Worm (Caenorhabditis elegans): Measurements from ENCODE around the gene mdt-8.

- TF ChIP-seq lin-13 (GFP tag; optimal IDR thresholded peaks at IDR 0.05), result no peak
- TF ChIP-seq egl-27 (tag; optimal IDR thresholded peaks at IDR 0.05), result no peak
- TF ChIP-seq ztf-11 (tag; optimal IDR thresholded peaks at IDR 0.05), result no peak
- TF ChIP-seq unc-39 (tag; optimal IDR thresholded peaks at IDR 0.05), result no peak
- no peak for TF ChIP-seq mdl-1 (tag; optimal IDR thresholded peaks at IDR 0.05)
- no peak for TF ChIP-seq alr-1 (tag; optimal IDR thresholded peaks at IDR 0.05)
Observed at ce11 chrII:11485200-11485599, 48.4 kb downstream of the mdt-8 start, which contains the start of gene twk-5.

All from whole organism, L2 larva.